Worm (Caenorhabditis elegans): ENCODE data around the gene C25F9.9.

DNA sequence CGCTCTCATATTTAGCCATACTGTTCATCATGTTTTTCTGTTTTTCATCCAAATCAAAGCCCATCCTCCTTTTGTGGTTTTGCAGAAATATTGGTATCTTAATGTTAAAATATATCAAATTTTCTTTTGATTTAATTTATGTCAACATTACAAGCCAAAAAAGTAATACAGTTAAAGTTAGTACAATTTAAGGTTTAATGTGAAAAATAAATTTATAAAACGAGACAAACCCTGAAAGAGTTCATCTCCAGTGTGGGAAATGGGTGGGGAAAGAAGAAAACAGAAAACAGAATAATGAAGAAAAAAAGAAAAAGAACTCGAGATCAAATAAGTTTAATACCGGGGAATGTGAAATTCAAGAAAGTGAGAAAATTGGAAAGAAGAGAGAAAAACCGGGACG, 32.4 kb downstream of the C25F9.9 start, which contains the start of gene M04C3.2:
- TF ChIP-seq ama-1 (optimal IDR thresholded peaks at IDR 0.05) (no peak), aly-2 (tag; optimal IDR thresholded peaks at IDR 0.05) (no peak), ets-5 (GFP tag; IDR thresholded peaks at IDR 0.05) (no peak), skn-1 (tag; optimal IDR thresholded peaks at IDR 0.05) (no peak)
